Worm (Caenorhabditis elegans): ENCODE measurements around the gene srg-7.
A peak's percentile ranks its signal among the peaks of the same experiment; 100 is the strongest.

- TF ChIP-seq isw-1 (GFP tag; IDR thresholded peaks at IDR 0.05) (peak; percentile 30), aly-2 (tag; optimal IDR thresholded peaks at IDR 0.05) (peak; percentile 24), lin-35 (GFP tag; optimal IDR thresholded peaks at IDR 0.05) (peak; percentile 55 to 63), unc-86 (tag; optimal IDR thresholded peaks at IDR 0.05) (peak; percentile 65), zip-4 (GFP tag; optimal IDR thresholded peaks at IDR 0.05) (no peak), rnt-1 (tag; optimal IDR thresholded peaks at IDR 0.05) (peak; percentile 79), elt-3 (tag; optimal IDR thresholded peaks at IDR 0.05) (no peak), C04F5.9 (tag; optimal IDR thresholded peaks at IDR 0.05) (peak; percentile 34)
Measured at ce11 chrIII:6278301-6278827, 10.4 kb upstream of the srg-7 start, which contains the start of gene C18F10.7.

Measured in whole organism, L1 larva.